Fruit fly (Drosophila melanogaster): Measurements from ENCODE around the gene CG34175.

CG34175 gene

DNA sequence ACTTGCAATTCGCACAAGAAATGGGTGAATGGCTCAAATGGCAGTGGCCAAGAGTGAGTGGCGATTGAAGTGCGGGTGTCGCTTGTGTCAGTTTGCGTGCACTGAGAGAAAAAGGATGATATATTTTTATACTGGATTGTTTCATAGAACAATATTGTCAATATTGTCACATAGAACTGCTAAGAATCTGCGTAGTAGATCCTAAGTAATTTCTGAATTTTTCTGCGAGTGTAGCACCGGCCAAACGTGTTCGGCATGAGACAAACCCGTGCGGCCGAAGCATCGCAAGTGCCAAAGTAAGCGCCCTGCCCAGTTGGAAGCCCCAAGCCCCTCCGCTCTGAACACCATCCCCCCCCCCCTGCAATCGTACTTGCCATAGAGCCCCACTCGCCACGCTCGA is 42.5 kb downstream of the CG34175 start:
- TF ChIP-seq Dll (optimal IDR thresholded peaks at IDR 0.05): no peak
- TF ChIP-seq usp (GFP tag; optimal IDR thresholded peaks at IDR 0.05): no peak
- no peak for TF ChIP-seq pan (optimal IDR thresholded peaks at IDR 0.05)
- no peak for TF ChIP-seq EcR (GFP tag; optimal IDR thresholded peaks at IDR 0.05)
- TF ChIP-seq psq (optimal IDR thresholded peaks at IDR 0.05): no peak
- no peak for TF ChIP-seq CG8478 (optimal IDR thresholded peaks at IDR 0.05)

DNA sequence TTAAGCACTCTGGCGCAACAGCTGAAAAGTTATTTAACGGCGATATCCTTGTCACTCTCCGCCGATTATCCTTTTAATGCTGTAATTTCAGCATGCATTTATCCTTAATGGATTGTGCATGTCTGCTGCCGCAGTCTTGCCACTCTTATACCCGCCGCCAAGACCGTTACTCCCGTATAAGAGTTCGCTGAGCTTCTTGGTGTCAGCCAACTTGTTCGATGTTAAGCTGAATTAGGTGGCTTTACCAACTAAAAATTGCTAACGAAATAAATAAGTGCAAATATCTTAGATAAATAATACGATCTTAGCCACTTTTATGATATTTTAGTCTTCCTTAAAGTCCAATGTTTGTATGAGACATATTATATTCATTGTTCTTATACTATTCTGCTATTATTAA is 43.3 kb downstream of the CG34175 start:
- TF ChIP-seq psq (optimal IDR thresholded peaks at IDR 0.05) (no peak), Dll (optimal IDR thresholded peaks at IDR 0.05) (no peak), usp (GFP tag; optimal IDR thresholded peaks at IDR 0.05) (no peak), pan (optimal IDR thresholded peaks at IDR 0.05) (no peak), EcR (GFP tag; optimal IDR thresholded peaks at IDR 0.05) (no peak)

DNA sequence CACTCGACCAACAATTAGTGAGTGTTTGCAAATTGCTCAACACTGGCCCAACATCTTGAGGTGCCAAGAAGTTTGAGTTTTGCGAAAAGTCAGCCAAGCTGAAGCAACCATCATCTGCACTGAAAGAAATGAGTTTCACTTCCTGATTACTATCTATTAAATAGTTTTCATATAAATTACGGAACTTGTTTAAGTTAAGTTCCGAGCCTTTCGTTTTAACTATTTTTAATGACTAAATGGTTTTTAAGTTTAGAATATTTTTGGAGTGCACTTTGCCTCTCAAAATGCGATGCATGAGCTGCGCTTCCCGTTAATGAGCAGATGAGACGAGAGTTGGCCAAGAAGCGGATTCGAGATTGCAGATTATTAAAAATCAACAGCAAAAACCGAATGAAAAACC is 43.9 kb downstream of the CG34175 start:
- no peak for TF ChIP-seq EcR (GFP tag; optimal IDR thresholded peaks at IDR 0.05)
- TF ChIP-seq psq (optimal IDR thresholded peaks at IDR 0.05): no peak
- no peak for TF ChIP-seq usp (GFP tag; optimal IDR thresholded peaks at IDR 0.05)
- TF ChIP-seq Dll (optimal IDR thresholded peaks at IDR 0.05): no peak
- TF ChIP-seq CG8478 (optimal IDR thresholded peaks at IDR 0.05): no peak
- no peak for TF ChIP-seq pan (optimal IDR thresholded peaks at IDR 0.05)

DNA sequence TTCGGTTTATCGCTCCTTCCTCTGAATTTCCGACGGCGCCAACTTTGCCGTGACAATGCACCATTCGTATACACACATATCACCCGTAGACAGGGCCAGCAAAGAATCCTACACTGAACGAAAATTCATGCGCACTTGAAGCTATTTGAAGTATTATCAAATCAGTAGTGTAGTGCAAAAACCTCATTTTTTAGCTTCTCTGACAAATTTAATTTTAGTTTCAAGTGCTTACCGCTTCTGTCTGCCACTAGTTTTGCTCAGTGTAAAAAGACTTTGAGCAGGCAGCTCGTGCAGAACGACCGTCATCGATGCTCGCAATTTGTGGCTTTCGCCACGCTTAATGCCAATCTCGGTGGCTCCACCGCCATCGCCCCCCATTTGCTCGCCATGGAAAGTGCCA is 47.0 kb downstream of the CG34175 start:
- no peak for TF ChIP-seq usp (GFP tag; optimal IDR thresholded peaks at IDR 0.05)
- no peak for TF ChIP-seq psq (optimal IDR thresholded peaks at IDR 0.05)
- no peak for TF ChIP-seq Dll (optimal IDR thresholded peaks at IDR 0.05)
- no peak for TF ChIP-seq pan (optimal IDR thresholded peaks at IDR 0.05)
- no peak for TF ChIP-seq EcR (GFP tag; optimal IDR thresholded peaks at IDR 0.05)
- TF ChIP-seq CG8478 (optimal IDR thresholded peaks at IDR 0.05): no peak

DNA sequence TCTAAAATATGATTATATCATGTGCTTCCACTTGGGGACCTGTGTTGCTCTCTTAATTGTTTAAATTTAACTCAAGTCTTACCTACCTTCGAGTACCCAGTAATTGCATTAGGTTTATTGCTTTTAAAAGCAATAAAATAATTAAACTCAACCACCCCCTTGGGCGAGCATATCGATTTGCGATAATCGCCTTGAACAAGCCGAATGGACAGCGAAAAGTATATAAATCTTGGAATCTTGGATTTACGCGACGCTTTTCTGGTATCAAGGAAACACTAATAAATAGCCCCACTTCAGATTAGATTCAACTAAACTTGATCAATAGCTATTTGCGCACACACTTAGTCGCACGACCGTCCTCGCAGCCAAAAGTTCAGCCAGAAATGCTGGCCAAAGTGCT is 47.8 kb downstream of the CG34175 start, which contains the start of gene CG2772:
Gene CG2772 (plus strand): TSS at position 338 of the 400 bp plus-strand sequence.
- TF ChIP-seq usp (GFP tag; optimal IDR thresholded peaks at IDR 0.05) (no peak), pan (optimal IDR thresholded peaks at IDR 0.05) (no peak), Dll (optimal IDR thresholded peaks at IDR 0.05) (no peak), psq (optimal IDR thresholded peaks at IDR 0.05) (no peak), EcR (GFP tag; optimal IDR thresholded peaks at IDR 0.05) (no peak), CG8478 (optimal IDR thresholded peaks at IDR 0.05) (no peak)

All from whole organism.